Fruit fly (Drosophila melanogaster): ENCODE measurements around the gene Atg1.

The Atg1 gene

dm6 chr3L:12796077-12796641, 8.8 kb downstream of the Atg1 start:
- TF ChIP-seq CG1529 (GFP tag; optimal IDR thresholded peaks at IDR 0.05) = no peak
- no peak for TF ChIP-seq en (GFP tag; optimal IDR thresholded peaks at IDR 0.05)
- no peak for TF ChIP-seq CG9876 (GFP tag; optimal IDR thresholded peaks at IDR 0.05)
- TF ChIP-seq Mes4 (GFP tag; optimal IDR thresholded peaks at IDR 0.05) = no peak
- TF ChIP-seq fru (optimal IDR thresholded peaks at IDR 0.05) = no peak
- peak; percentile 13 for TF ChIP-seq Hand (GFP tag; optimal IDR thresholded peaks at IDR 0.05)
- no peak for TF ChIP-seq caup (GFP tag; optimal IDR thresholded peaks at IDR 0.05; ENCODE audit: severe bottlenecking)
- no peak for TF ChIP-seq h (optimal IDR thresholded peaks at IDR 0.05)
- peak; percentile 83 for TF ChIP-seq crol (GFP tag; IDR thresholded peaks at IDR 0.05)
- TF ChIP-seq pan (optimal IDR thresholded peaks at IDR 0.05) = no peak
- TF ChIP-seq pan (GFP tag; optimal IDR thresholded peaks at IDR 0.05 in 1 of 2, IDR thresholded peaks at IDR 0.05 in 1 of 2) = no peak
- TF ChIP-seq chif (GFP tag; optimal IDR thresholded peaks at IDR 0.05) = no peak
- TF ChIP-seq BtbVII (GFP tag; optimal IDR thresholded peaks at IDR 0.05) = no peak
- TF ChIP-seq CG30020 (tag; optimal IDR thresholded peaks at IDR 0.05) = no peak
- 0 out of 2 replicates have a peak, but pooled peaks have one; percentile 8 for TF ChIP-seq CG14441 (GFP tag; IDR thresholded peaks at IDR 0.05)
- TF ChIP-seq klu (GFP tag; IDR thresholded peaks at IDR 0.05) = no peak
- TF ChIP-seq Pdp1 (GFP tag; optimal IDR thresholded peaks at IDR 0.05) = peak in 1 of 2 experiments; percentile 57
- no peak for TF ChIP-seq trh (GFP tag; optimal IDR thresholded peaks at IDR 0.05)
- no peak for TF ChIP-seq PHDP (tag; optimal IDR thresholded peaks at IDR 0.05)
- no peak for TF ChIP-seq CG12071 (GFP tag; optimal IDR thresholded peaks at IDR 0.05)
- no peak for TF ChIP-seq CG16779 (GFP tag; IDR thresholded peaks at IDR 0.05)
- no peak for TF ChIP-seq eyg (GFP tag; optimal IDR thresholded peaks at IDR 0.05)
- peak; percentile 42; the same call in 1 of the 3 replicates for TF ChIP-seq so (GFP tag; IDR thresholded peaks at IDR 0.05)
- 0 out of 2 replicates have a peak, but pooled peaks have one; percentile 9 for TF ChIP-seq onecut (GFP tag; IDR thresholded peaks at IDR 0.05)
- peak; percentile 58; the same call in 1 of the 3 replicates for TF ChIP-seq ci (GFP tag; IDR thresholded peaks at IDR 0.05)
- no peak for TF ChIP-seq CG2202 (tag; optimal IDR thresholded peaks at IDR 0.05)
- TF ChIP-seq CG6854 (GFP tag; optimal IDR thresholded peaks at IDR 0.05) = no peak
- TF ChIP-seq rib (GFP tag; IDR thresholded peaks at IDR 0.05) = peak; percentile 34; the same call in 1 of the 2 replicates
- TF ChIP-seq inv (GFP tag; IDR thresholded peaks at IDR 0.05; ENCODE audit: partially characterized antibody) = no peak
- TF ChIP-seq CG7987 (GFP tag; optimal IDR thresholded peaks at IDR 0.05) = peak; percentile 48
- no peak for TF ChIP-seq stwl (tag; optimal IDR thresholded peaks at IDR 0.05)
- no peak for TF ChIP-seq cg (GFP tag; optimal IDR thresholded peaks at IDR 0.05)
- TF ChIP-seq CG5953 (GFP tag; IDR thresholded peaks at IDR 0.05) = no peak
- no peak for TF ChIP-seq CG43689 (GFP tag; IDR thresholded peaks at IDR 0.05)
- TF ChIP-seq CG12219 (GFP tag; optimal IDR thresholded peaks at IDR 0.05) = no peak
- peak; percentile 78 for TF ChIP-seq Med (GFP tag)
- no peak for TF ChIP-seq CG15479 (GFP tag; optimal IDR thresholded peaks at IDR 0.05)
- TF ChIP-seq CG4360 (GFP tag; IDR thresholded peaks at IDR 0.05) = no peak
- peak; percentile 60 for TF ChIP-seq CG10543 (GFP tag; optimal IDR thresholded peaks at IDR 0.05)
- TF ChIP-seq sens (GFP tag) = peak; percentile 74
- no peak for TF ChIP-seq CG1832 (GFP tag; optimal IDR thresholded peaks at IDR 0.05)
- no peak for TF ChIP-seq oc (tag; optimal IDR thresholded peaks at IDR 0.05)
- TF ChIP-seq Nf-YB (GFP tag; optimal IDR thresholded peaks at IDR 0.05) = no peak
- TF ChIP-seq CG8765 (GFP tag; IDR thresholded peaks at IDR 0.05) = no peak
- no peak for TF ChIP-seq nmo (GFP tag; optimal IDR thresholded peaks at IDR 0.05)
- no peak for TF ChIP-seq hth (optimal IDR thresholded peaks at IDR 0.05)
- TF ChIP-seq ac (GFP tag; optimal IDR thresholded peaks at IDR 0.05) = no peak
- no peak for TF ChIP-seq Atf-2 (GFP tag; optimal IDR thresholded peaks at IDR 0.05)
- no peak for TF ChIP-seq CG6791 (GFP tag; IDR thresholded peaks at IDR 0.05; ENCODE audit: partially characterized antibody)
- TF ChIP-seq CG12299 (tag; optimal IDR thresholded peaks at IDR 0.05) = peak; percentile 4
- no peak for TF ChIP-seq CG17829 (tag; optimal IDR thresholded peaks at IDR 0.05)
- peak; percentile 74; the same call in 1 of the 3 replicates for TF ChIP-seq CG2199 (GFP tag; IDR thresholded peaks at IDR 0.05)

All from whole organism, embryonic.